Fruit fly (Drosophila melanogaster): ENCODE measurements around the gene wol.
A peak's percentile ranks its signal among the peaks of the same experiment; 100 is the strongest.

Gene wol

DNA sequence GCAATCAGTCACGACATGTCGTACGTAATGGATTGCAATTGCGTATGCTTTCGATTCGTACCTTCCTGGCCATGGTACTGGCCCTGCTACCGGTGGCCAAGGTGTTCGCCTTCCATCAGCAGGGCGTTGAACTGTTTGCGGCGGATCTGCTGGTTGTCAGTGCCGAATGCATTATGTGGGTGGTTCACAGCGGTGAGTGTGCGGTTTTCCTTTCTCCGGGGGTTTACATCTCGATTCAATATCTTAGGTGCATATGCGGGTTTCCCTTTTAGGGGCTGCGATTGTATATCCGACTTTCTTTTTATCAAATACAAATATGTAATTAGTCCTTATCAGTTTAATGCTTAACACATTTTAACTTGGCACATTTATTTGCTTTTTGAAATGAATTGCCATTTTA is 9.0 kb upstream of the wol start:
- TF ChIP-seq EcR (GFP tag; optimal IDR thresholded peaks at IDR 0.05) (peak; percentile 32), Ets98B (GFP tag; IDR thresholded peaks at IDR 0.05) (no peak)

DNA sequence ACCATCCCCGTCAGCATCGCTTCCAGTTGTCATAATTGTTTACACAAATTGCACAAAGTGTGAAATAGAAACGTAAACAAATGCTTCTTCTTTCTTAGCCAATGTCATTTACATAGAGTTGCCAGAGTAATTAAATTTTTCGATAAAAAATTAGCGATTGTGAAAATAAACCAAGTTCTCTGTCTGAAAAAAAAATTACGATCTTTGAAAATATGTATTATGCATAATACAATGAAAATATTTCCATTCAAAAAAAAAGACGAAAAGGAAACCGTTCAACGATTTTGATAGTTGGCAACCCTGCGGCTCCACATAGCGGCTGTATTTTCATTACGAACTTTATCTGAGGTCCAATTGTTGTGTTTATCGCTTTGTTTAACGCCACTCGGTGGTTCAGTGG is 8.3 kb upstream of the wol start, which contains the start of the genes CG7810 and CG7806:
CG7810 (minus strand) TSS at position 105 of the 400 bp plus-strand sequence.
CG7806 (plus strand) TSS at position 309 of the 400 bp plus-strand sequence.
- peak; percentile 86 for TF ChIP-seq CG8159 (tag; optimal IDR thresholded peaks at IDR 0.05)
- no peak for TF ChIP-seq Pif1B (GFP tag; optimal IDR thresholded peaks at IDR 0.05)
- TF ChIP-seq D1 (tag; optimal IDR thresholded peaks at IDR 0.05), result no peak
- TF ChIP-seq CG10348 (GFP tag; IDR thresholded peaks at IDR 0.05), result peak; percentile 57
- TF ChIP-seq CG12605 (GFP tag; IDR thresholded peaks at IDR 0.05), result peak; percentile 93
- TF ChIP-seq EcR (GFP tag; optimal IDR thresholded peaks at IDR 0.05), result peak; percentile 30
- TF ChIP-seq CG13204 (GFP tag; optimal IDR thresholded peaks at IDR 0.05), result no peak
- peak; percentile 45; the same call in 1 of the 2 replicates for TF ChIP-seq rn (GFP tag; IDR thresholded peaks at IDR 0.05)
- TF ChIP-seq Pif1A (GFP tag; optimal IDR thresholded peaks at IDR 0.05), result no peak
- TF ChIP-seq CG4496 (GFP tag; IDR thresholded peaks at IDR 0.05), result peak; percentile 95
- TF ChIP-seq CG8301 (tag; optimal IDR thresholded peaks at IDR 0.05), result no peak
- peak; percentile 91 for TF ChIP-seq CG32121 (GFP tag; IDR thresholded peaks at IDR 0.05)
- TF ChIP-seq fd96Ca (GFP tag; IDR thresholded peaks at IDR 0.05), result peak; percentile 62; the same call in 2 of the 3 replicates
- no peak for TF ChIP-seq CG14655 (GFP tag; optimal IDR thresholded peaks at IDR 0.05)
- peak; percentile 69 for TF ChIP-seq gl (tag; optimal IDR thresholded peaks at IDR 0.05)
- TF ChIP-seq CG17806 (tag; optimal IDR thresholded peaks at IDR 0.05), result peak; percentile 87
- peak; percentile 86 for TF ChIP-seq CG15710 (tag; optimal IDR thresholded peaks at IDR 0.05)
- peak; percentile 92 for TF ChIP-seq Ets98B (GFP tag; IDR thresholded peaks at IDR 0.05)
- TF ChIP-seq Snoo (tag; optimal IDR thresholded peaks at IDR 0.05), result peak; percentile 85
- TF ChIP-seq CG34367 (tag; optimal IDR thresholded peaks at IDR 0.05), result peak; percentile 87
- TF ChIP-seq CG9948 (tag; optimal IDR thresholded peaks at IDR 0.05), result peak; percentile 81

DNA sequence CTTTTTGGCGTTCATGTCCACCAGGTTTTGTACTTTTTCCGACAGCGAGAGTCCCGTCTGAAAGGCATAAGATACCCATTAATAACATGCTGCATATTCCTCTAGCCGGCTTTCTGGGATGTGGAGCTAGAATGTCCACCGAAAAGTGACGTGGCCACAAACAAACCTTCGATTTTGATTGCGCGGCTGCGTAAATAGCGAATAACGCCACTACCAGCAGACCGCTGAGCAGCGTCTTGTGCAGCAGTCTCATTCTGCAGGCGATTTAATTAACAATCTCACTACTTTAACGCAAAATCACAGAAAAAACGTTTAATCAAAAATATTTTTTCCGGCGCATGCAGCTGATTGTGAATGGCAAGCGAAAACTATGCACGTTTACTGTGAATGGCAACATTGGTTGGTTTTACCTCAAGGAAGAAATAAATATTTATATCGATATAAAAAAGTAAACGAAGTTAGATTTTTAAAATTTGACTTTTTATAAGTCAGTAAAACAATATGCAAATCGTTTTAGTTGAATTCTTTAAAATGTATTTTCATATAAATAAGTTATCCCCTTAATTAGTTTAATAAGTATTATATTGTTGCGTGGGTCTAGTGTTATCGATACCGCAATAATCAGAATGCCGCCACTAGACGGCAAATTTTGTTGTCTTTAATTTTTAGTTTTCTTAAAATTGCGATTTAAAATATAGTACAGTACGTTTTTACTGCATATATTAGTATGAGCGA is 5.2 kb upstream of the wol start, which contains the start of the genes Ostgamma and Mettl14:
Ostgamma (minus strand) TSS at position 376 of the 735 bp plus-strand sequence.
Mettl14 (plus strand) TSS at position 611 of the 735 bp plus-strand sequence.
- TF ChIP-seq CG9948 (tag; optimal IDR thresholded peaks at IDR 0.05), result no peak
- TF ChIP-seq CG13204 (GFP tag; optimal IDR thresholded peaks at IDR 0.05), result no peak
- no peak for TF ChIP-seq CG32121 (GFP tag; IDR thresholded peaks at IDR 0.05)
- TF ChIP-seq gl (tag; optimal IDR thresholded peaks at IDR 0.05), result no peak
- TF ChIP-seq CG4496 (GFP tag; IDR thresholded peaks at IDR 0.05), result no peak
- no peak for TF ChIP-seq CG10348 (GFP tag; IDR thresholded peaks at IDR 0.05)
- TF ChIP-seq Pif1B (GFP tag; optimal IDR thresholded peaks at IDR 0.05), result no peak
- TF ChIP-seq D1 (tag; optimal IDR thresholded peaks at IDR 0.05), result no peak
- no peak for TF ChIP-seq rn (GFP tag; IDR thresholded peaks at IDR 0.05)
- TF ChIP-seq CG8159 (tag; optimal IDR thresholded peaks at IDR 0.05), result no peak
- TF ChIP-seq Ets98B (GFP tag; IDR thresholded peaks at IDR 0.05), result no peak
- TF ChIP-seq CG34367 (tag; optimal IDR thresholded peaks at IDR 0.05), result no peak
- no peak for TF ChIP-seq CG12605 (GFP tag; IDR thresholded peaks at IDR 0.05)
- TF ChIP-seq Pif1A (GFP tag; optimal IDR thresholded peaks at IDR 0.05), result no peak

DNA sequence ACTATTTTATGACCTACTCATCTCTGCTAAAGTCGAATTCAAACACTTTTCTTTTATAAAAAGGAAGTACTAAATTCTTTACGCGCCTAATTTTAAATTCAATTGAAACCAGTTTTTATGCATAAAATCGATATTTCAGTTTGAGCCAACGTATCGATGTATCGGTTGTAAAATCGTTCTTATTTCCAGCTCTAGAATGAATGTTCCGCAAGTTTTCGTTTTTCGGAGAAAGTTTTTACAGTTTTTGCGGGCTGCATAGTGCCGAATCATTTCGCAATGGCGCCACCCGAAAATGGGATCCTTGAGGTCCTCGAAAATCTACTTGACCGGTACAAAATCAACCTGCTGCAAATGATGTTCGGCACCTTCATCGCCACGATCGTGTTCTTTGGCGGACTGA is 2.6 kb upstream of the wol start, which contains the start of gene CG7840:
CG7840 (plus strand) TSS at position 178 of the 400 bp plus-strand sequence.
- no peak for TF ChIP-seq EcR (GFP tag; optimal IDR thresholded peaks at IDR 0.05)
- TF ChIP-seq rn (GFP tag; IDR thresholded peaks at IDR 0.05), result no peak
- no peak for TF ChIP-seq CG32121 (GFP tag; IDR thresholded peaks at IDR 0.05)
- no peak for TF ChIP-seq CG15710 (tag; optimal IDR thresholded peaks at IDR 0.05)
- TF ChIP-seq Snoo (tag; optimal IDR thresholded peaks at IDR 0.05), result no peak
- TF ChIP-seq D1 (tag; optimal IDR thresholded peaks at IDR 0.05), result no peak
- no peak for TF ChIP-seq fd96Ca (GFP tag; IDR thresholded peaks at IDR 0.05)

DNA sequence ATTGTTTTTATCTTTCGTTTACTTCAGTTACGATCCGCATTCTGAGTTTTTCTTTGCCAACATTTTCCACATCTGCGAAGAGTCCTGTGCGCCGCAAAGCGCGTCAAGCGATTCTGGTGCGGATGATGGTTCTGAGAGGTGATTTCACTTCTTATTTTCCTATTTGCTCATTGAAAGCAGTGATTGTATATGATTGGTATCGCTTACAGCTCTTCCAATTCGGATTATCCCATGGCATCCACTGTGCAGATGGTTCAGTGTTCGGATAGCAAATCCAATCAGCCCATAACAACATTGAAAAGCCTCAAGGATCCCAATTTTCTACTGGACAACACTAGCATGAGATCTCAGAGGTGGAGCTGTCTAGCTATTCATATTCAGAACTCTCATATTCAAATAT is 1.9 kb upstream of the wol start:
- TF ChIP-seq CG10348 (GFP tag; IDR thresholded peaks at IDR 0.05) (no peak), CG17806 (tag; optimal IDR thresholded peaks at IDR 0.05) (no peak), gl (tag; optimal IDR thresholded peaks at IDR 0.05) (no peak), Snoo (tag; optimal IDR thresholded peaks at IDR 0.05) (no peak), CG15710 (tag; optimal IDR thresholded peaks at IDR 0.05) (no peak), CG9948 (tag; optimal IDR thresholded peaks at IDR 0.05) (no peak), Pif1B (GFP tag; optimal IDR thresholded peaks at IDR 0.05) (no peak), CG4496 (GFP tag; IDR thresholded peaks at IDR 0.05) (no peak), Ets98B (GFP tag; IDR thresholded peaks at IDR 0.05) (no peak), CG8301 (tag; optimal IDR thresholded peaks at IDR 0.05) (no peak), CG34367 (tag; optimal IDR thresholded peaks at IDR 0.05) (no peak), CG12605 (GFP tag; IDR thresholded peaks at IDR 0.05) (no peak), CG13204 (GFP tag; optimal IDR thresholded peaks at IDR 0.05) (no peak), CG8159 (tag; optimal IDR thresholded peaks at IDR 0.05) (no peak), EcR (GFP tag; optimal IDR thresholded peaks at IDR 0.05) (no peak)
